Fruit fly (Drosophila melanogaster): ENCODE results near the gene CG11357.

DNA sequence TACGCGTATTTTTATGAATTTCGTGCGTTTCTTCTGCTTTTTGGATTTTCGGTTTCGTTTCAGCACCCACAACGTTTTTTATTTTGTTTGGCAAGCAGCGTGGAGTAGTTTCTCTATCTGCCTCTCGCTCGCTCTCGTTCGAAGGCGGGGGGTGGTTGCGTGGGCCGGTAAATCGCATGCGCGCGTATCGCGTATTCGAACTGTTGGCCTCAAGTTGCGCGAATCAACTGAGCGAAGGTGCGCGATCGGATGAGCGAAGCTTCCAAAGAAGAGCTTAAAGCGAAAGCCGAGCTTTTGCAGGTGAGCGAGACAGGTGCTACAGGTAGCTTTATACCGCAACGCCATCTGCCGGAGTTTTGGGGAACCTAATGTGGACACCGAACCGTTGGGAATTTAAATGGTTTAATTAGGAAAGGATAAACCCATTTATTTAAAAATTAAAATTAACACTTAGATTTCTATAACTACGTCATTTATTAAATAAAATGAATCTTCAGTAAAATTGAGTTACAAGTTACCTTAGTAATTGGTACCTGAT is 9.8 kb upstream of the CG11357 start, which contains the start of gene Tie:
- no peak for TF ChIP-seq psq (optimal IDR thresholded peaks at IDR 0.05)
- TF ChIP-seq insv (optimal IDR thresholded peaks at IDR 0.05), result no peak

Measured in Kc167 (cell line).